Worm (Caenorhabditis elegans) whole organism, late embryonic: ENCODE results near the gene R08C7.12.

Experiments
- C38D4.7 ChIP-seq: fragments of 200-800 bp; sonication (Bioruptor generic); optimal IDR thresholded peaks from 2 replicates; lab custom pipeline; 2018; ENCODE audit warnings: mild to moderate bottlenecking, missing genetic modification characterization, moderate library complexity, missing compliant biosample characterization
- F13H6.1 ChIP-seq: sonication (generic microtip); optimal IDR thresholded peaks from 2 replicates; lab custom pipeline; 2016; ENCODE audit warnings: missing genetic modification characterization, missing compliant biosample characterization
- K02D7.2 ChIP-seq: sonication (generic microtip); optimal IDR thresholded peaks from 2 replicates; lab custom pipeline; 2017; ENCODE audit warnings: mild to moderate bottlenecking, missing genetic modification characterization, missing compliant biosample characterization
- K09A11.1 ChIP-seq: sonication (generic microtip); optimal IDR thresholded peaks from 2 replicates; lab custom pipeline; 2017; ENCODE audit warnings: antibody characterized with exemption, mild to moderate bottlenecking, missing genetic modification characterization, missing compliant biosample characterization; ENCODE audit not compliant: insufficient read depth
- T23F11.4 ChIP-seq: fragments of 200-800 bp; sonication (Bioruptor generic); optimal IDR thresholded peaks from 2 replicates; lab custom pipeline; 2018; ENCODE audit warnings: mild to moderate bottlenecking, missing genetic modification characterization, missing compliant biosample characterization
- ahr-1 ChIP-seq: sonication (generic microtip); optimal IDR thresholded peaks from 2 replicates; lab custom pipeline; 2016; ENCODE audit warnings: missing genetic modification characterization, missing compliant biosample characterization
- ama-1 ChIP-seq: fragments of 150-350 bp; optimal IDR thresholded peaks from 2 replicates; lab custom pipeline; 2014
- ceh-18 ChIP-seq: sonication (generic microtip); optimal IDR thresholded peaks from 2 replicates; lab custom pipeline; 2016; ENCODE audit warnings: missing genetic modification characterization, missing compliant biosample characterization
- ceh-19 ChIP-seq: fragments of 200-800 bp; sonication (Bioruptor generic); optimal IDR thresholded peaks from 2 replicates; lab custom pipeline; 2018; ENCODE audit warnings: mild to moderate bottlenecking, missing genetic modification characterization, missing compliant biosample characterization
- ceh-22 ChIP-seq: sonication (generic microtip); optimal IDR thresholded peaks from 2 replicates; lab custom pipeline; 2017; ENCODE audit warnings: missing biosample characterization, missing genetic modification characterization
- ceh-24 ChIP-seq: sonication (generic microtip); optimal IDR thresholded peaks from 2 replicates; lab custom pipeline; 2016; ENCODE audit warnings: mild to moderate bottlenecking, missing genetic modification characterization, missing compliant biosample characterization
- ceh-30 ChIP-seq: fragments of 150-350 bp; optimal IDR thresholded peaks from 2 replicates; lab custom pipeline; 2014; ENCODE audit warnings: missing biosample characterization, missing genetic modification characterization
- ceh-31 ChIP-seq: sonication (generic microtip); optimal IDR thresholded peaks from 2 replicates; lab custom pipeline; 2016; ENCODE audit warnings: missing genetic modification characterization, missing compliant biosample characterization
- ceh-34 ChIP-seq: sonication (generic microtip); optimal IDR thresholded peaks from 2 replicates; lab custom pipeline; 2016; ENCODE audit warnings: mild to moderate bottlenecking, missing genetic modification characterization, missing compliant biosample characterization
- ceh-45 ChIP-seq: fragments of 200-800 bp; sonication (Bioruptor generic); IDR thresholded peaks from 2 replicates; pipeline ENCODE4 v1.3.6; 2022; ENCODE audit warnings: missing genetic modification reagents, missing genetic modification characterization, missing compliant biosample characterization
- ceh-9 ChIP-seq: sonication (generic microtip); optimal IDR thresholded peaks from 2 replicates; lab custom pipeline; 2016; ENCODE audit warnings: mild to moderate bottlenecking, missing genetic modification characterization, inconsistent platforms, missing compliant biosample characterization
- che-1 ChIP-seq: sonication (generic microtip); optimal IDR thresholded peaks from 2 replicates; lab custom pipeline; 2016; ENCODE audit warnings: mild to moderate bottlenecking, missing genetic modification characterization, missing compliant biosample characterization
- dmd-4 ChIP-seq: sonication (generic microtip); optimal IDR thresholded peaks from 2 replicates; lab custom pipeline; 2016; ENCODE audit warnings: borderline replicate concordance, missing genetic modification characterization, missing compliant biosample characterization
- elt-4 ChIP-seq: sonication (generic microtip); optimal IDR thresholded peaks from 2 replicates; lab custom pipeline; 2016; ENCODE audit warnings: missing genetic modification characterization, missing compliant biosample characterization
- fax-1 ChIP-seq: sonication (generic microtip); optimal IDR thresholded peaks from 2 replicates; lab custom pipeline; 2016; ENCODE audit warnings: missing genotype, missing genetic modification characterization, missing compliant biosample characterization
- fkh-10 ChIP-seq: fragments of 150-350 bp; optimal IDR thresholded peaks from 2 replicates; lab custom pipeline; 2014; ENCODE audit warnings: missing biosample characterization, missing genetic modification reagents, missing genetic modification characterization
- gmeb-2 ChIP-seq: sonication (generic microtip); optimal IDR thresholded peaks from 2 replicates; lab custom pipeline; 2016; ENCODE audit warnings: missing genetic modification characterization, inconsistent platforms, missing compliant biosample characterization
- hlh-13 ChIP-seq: fragments of 200-800 bp; sonication (Bioruptor generic); optimal IDR thresholded peaks from 2 replicates; lab custom pipeline; 2018; ENCODE audit warnings: mild to moderate bottlenecking, missing genetic modification characterization, missing compliant biosample characterization
- hlh-15 ChIP-seq: sonication (generic microtip); optimal IDR thresholded peaks from 2 replicates; lab custom pipeline; 2016; ENCODE audit warnings: missing genetic modification characterization, missing compliant biosample characterization
- hlh-30 ChIP-seq: sonication (generic microtip); optimal IDR thresholded peaks from 2 replicates; lab custom pipeline; 2017; ENCODE audit warnings: antibody characterized with exemption, missing genetic modification characterization, missing compliant biosample characterization; ENCODE audit not compliant: insufficient read depth
- hlh-6 ChIP-seq: sonication (generic microtip); optimal IDR thresholded peaks from 2 replicates; lab custom pipeline; 2016; ENCODE audit warnings: missing genotype, missing genetic modification characterization, missing compliant biosample characterization
- hlh-8 ChIP-seq: sonication (generic microtip); optimal IDR thresholded peaks from 2 replicates; lab custom pipeline; 2016; ENCODE audit warnings: missing genotype, missing genetic modification characterization, missing compliant biosample characterization
- lin-11 ChIP-seq: fragments of 200-800 bp; sonication (Bioruptor generic); optimal IDR thresholded peaks from 2 replicates; lab custom pipeline; 2018; ENCODE audit warnings: mild to moderate bottlenecking, missing genetic modification characterization, missing compliant biosample characterization
- madf-2 ChIP-seq: sonication (generic microtip); optimal IDR thresholded peaks from 2 replicates; lab custom pipeline; 2017; ENCODE audit warnings: missing genetic modification characterization, missing compliant biosample characterization
- mec-3 ChIP-seq: sonication (generic microtip); optimal IDR thresholded peaks from 2 replicates; lab custom pipeline; 2016; ENCODE audit warnings: borderline replicate concordance, missing genetic modification characterization, missing compliant biosample characterization
- nfya-1 ChIP-seq: sonication (generic microtip); optimal IDR thresholded peaks from 2 replicates; lab custom pipeline; 2017; ENCODE audit warnings: missing genetic modification characterization, mild to moderate bottlenecking, missing compliant biosample characterization, antibody characterized with exemption, moderate library complexity
- nhr-11 ChIP-seq: fragments of 150-350 bp; optimal IDR thresholded peaks from 2 replicates; lab custom pipeline; 2014; ENCODE audit warnings: missing biosample characterization, missing genetic modification characterization
- nhr-232 ChIP-seq: sonication (generic microtip); optimal IDR thresholded peaks from 2 replicates; lab custom pipeline; 2016; ENCODE audit warnings: missing genetic modification characterization, missing compliant biosample characterization
- npax-4 ChIP-seq: sonication (generic microtip); optimal IDR thresholded peaks from 2 replicates; lab custom pipeline; 2016; ENCODE audit warnings: missing genetic modification characterization, missing compliant biosample characterization
- odd-2 ChIP-seq: sonication (generic microtip); optimal IDR thresholded peaks from 2 replicates; lab custom pipeline; 2017; ENCODE audit warnings: antibody characterized with exemption, mild to moderate bottlenecking, missing genetic modification characterization, missing compliant biosample characterization
- pag-3 ChIP-seq: sonication (generic microtip); optimal IDR thresholded peaks from 2 replicates; lab custom pipeline; 2016; ENCODE audit warnings: missing compliant biosample characterization, missing genetic modification characterization, borderline replicate concordance
- pax-1 ChIP-seq: fragments of 150-350 bp; optimal IDR thresholded peaks from 2 replicates; lab custom pipeline; 2014; ENCODE audit warnings: missing biosample characterization, missing genetic modification characterization
- pha-2 ChIP-seq: sonication (generic microtip); optimal IDR thresholded peaks from 2 replicates; lab custom pipeline; 2017; ENCODE audit warnings: mild to moderate bottlenecking, missing genetic modification characterization, missing compliant biosample characterization
- pha-4 ChIP-seq: fragments of 150-350 bp; optimal IDR thresholded peaks from 2 replicates; lab custom pipeline; 2018; ENCODE audit warnings: missing biosample characterization, missing genetic modification reagents, missing genetic modification characterization
- pqm-1 ChIP-seq: sonication (generic microtip); optimal IDR thresholded peaks from 2 replicates; lab custom pipeline; 2016; ENCODE audit warnings: missing genetic modification characterization, missing compliant biosample characterization
- pros-1 ChIP-seq: fragments of 150-350 bp; optimal IDR thresholded peaks from 2 replicates; lab custom pipeline; 2014; ENCODE audit warnings: missing biosample characterization, missing genetic modification reagents, missing genetic modification characterization
- sox-2 ChIP-seq: fragments of 200-800 bp; sonication (Bioruptor generic); IDR thresholded peaks from 2 replicates; pipeline ENCODE4 v1.3.6; 2022; ENCODE audit warnings: missing genetic modification reagents, missing genetic modification characterization, missing compliant biosample characterization
- syd-9 ChIP-seq: sonication (generic microtip); optimal IDR thresholded peaks from 2 replicates; lab custom pipeline; 2016; ENCODE audit warnings: mild to moderate bottlenecking, missing genetic modification characterization, moderate library complexity, missing compliant biosample characterization
- tbx-2 ChIP-seq: sonication (generic microtip); optimal IDR thresholded peaks from 2 replicates; lab custom pipeline; 2016; ENCODE audit warnings: missing genetic modification characterization, missing compliant biosample characterization
- tbx-7 ChIP-seq: sonication (generic microtip); optimal IDR thresholded peaks from 2 replicates; lab custom pipeline; 2016; ENCODE audit warnings: missing genotype, missing genetic modification characterization, missing compliant biosample characterization
- ttx-3 ChIP-seq: sonication (generic microtip); optimal IDR thresholded peaks from 2 replicates; lab custom pipeline; 2016; ENCODE audit warnings: missing genetic modification reagents, missing genetic modification characterization, missing compliant biosample characterization
- unc-42 ChIP-seq: sonication (generic microtip); optimal IDR thresholded peaks from 2 replicates; lab custom pipeline; 2016; ENCODE audit warnings: missing genotype, missing genetic modification characterization, missing compliant biosample characterization
- unc-55 ChIP-seq: sonication (generic microtip); optimal IDR thresholded peaks from 2 replicates; lab custom pipeline; 2017; ENCODE audit warnings: missing biosample characterization, missing genetic modification reagents, missing genetic modification characterization
- unc-86 ChIP-seq: sonication (generic microtip); optimal IDR thresholded peaks from 2 replicates; lab custom pipeline; 2016; ENCODE audit warnings: missing genetic modification characterization, missing compliant biosample characterization
- zip-5 ChIP-seq: sonication (generic microtip); optimal IDR thresholded peaks from 2 replicates; lab custom pipeline; 2016; ENCODE audit warnings: missing genetic modification characterization, missing compliant biosample characterization
- ztf-16 ChIP-seq: sonication (generic microtip); optimal IDR thresholded peaks from 2 replicates; lab custom pipeline; 2017; ENCODE audit warnings: missing genetic modification characterization, missing compliant biosample characterization

R08C7.12 gene

DNA sequence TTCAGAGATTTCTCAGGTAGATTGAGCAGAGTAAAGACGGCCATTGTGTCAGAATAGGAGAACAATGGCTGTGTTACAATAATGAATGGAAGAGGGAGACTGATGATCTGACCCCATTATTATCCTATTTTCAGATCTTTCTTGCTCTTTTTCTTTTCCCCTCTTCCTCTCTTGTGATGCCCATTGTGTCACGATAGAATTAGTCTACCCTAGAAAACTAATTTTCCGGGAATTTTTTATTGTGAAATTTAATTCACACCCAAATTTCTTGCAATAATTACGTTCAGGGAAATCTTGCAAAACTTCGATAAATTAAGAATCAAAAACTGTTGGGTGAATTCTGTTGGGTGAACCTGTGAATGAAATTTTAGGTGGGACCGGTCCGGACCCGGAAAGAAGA is 8.5 kb upstream of the R08C7.12 start, which contains the start of gene fbxb-75:
Gene fbxb-75 (minus strand): TSS at position 101 of the 400 bp plus-strand sequence.
- TF ChIP-seq gmeb-2 (tag; lab: Kevin White, UChicago) (no peak), hlh-6 (no peak), ceh-34 (tag; lab: Kevin White, UChicago) (no peak), che-1 (tag; lab: Kevin White, UChicago) (no peak)

DNA sequence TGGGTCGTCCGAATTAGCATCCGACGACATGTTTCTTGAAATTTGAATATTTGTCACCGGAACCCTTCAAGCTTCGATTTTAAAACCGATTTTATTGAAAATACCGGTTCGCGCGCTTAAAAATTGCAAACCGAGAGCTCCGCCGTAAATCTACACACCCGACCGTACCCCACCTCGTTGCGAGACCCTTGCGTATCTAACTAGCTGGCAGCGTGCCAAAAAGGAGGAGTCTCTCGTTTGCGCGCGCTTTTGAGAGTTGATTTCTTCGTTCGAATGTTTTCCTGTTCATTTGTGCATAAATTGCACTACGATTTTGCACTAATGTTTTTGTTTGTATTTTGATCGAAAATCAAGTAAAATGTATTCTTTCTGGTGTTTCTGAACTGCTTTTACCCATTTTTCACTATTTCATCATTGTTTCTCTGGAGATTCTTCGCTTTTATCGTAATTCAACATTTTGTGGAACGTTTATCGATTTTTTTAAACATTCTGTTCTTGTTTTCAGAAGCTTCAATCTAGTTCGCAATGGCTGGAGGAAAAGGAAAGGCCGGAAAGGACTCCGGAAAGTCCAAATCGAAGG is 3.7 kb upstream of the R08C7.12 start, which contains the start of the genes wapl-1 and htz-1:
Gene wapl-1 (minus strand): TSS at position 30 of the 580 bp plus-strand sequence.
Gene htz-1 (plus strand): TSS at position 506 of the 580 bp plus-strand sequence.
- TF ChIP-seq npax-4 (no peak), T23F11.4 (GFP tag; lab: Kevin White, UChicago) (no peak), pha-2 (tag; lab: Kevin White, UChicago) (no peak), syd-9 (tag; lab: Kevin White, UChicago) (peak; percentile 15), lin-11 (no peak), zip-5 (tag; lab: Kevin White, UChicago) (no peak), C38D4.7 (GFP tag; lab: Kevin White, UChicago) (no peak), ceh-45 (GFP tag; lab: Robert Waterston, UW) (no peak), hlh-8 (peak; percentile 10), hlh-30 (tag; lab: Kevin White, UChicago) (no peak), unc-42 (tag; lab: Kevin White, UChicago) (peak; percentile 64), che-1 (tag; lab: Kevin White, UChicago) (no peak), gmeb-2 (tag; lab: Kevin White, UChicago) (no peak), pag-3 (tag; lab: Kevin White, UChicago) (no peak), elt-4 (tag; lab: Kevin White, UChicago) (no peak), ceh-19 (no peak), ttx-3 (tag; lab: Kevin White, UChicago) (no peak), unc-55 (GFP tag; lab: Kevin White, UChicago) (peak; percentile 69), hlh-15 (tag; lab: Kevin White, UChicago) (no peak), unc-86 (tag; lab: Kevin White, UChicago) (peak; percentile 9), ceh-18 (tag; lab: Kevin White, UChicago) (peak; percentile 74), hlh-13 (no peak), ceh-9 (tag; lab: Kevin White, UChicago) (no peak), madf-2 (tag; lab: Kevin White, UChicago) (peak; percentile 48), tbx-7 (no peak), sox-2 (GFP tag; lab: Robert Waterston, UW) (no peak), ama-1 (lab: Kevin White, UChicago) (no peak), nfya-1 (peak; percentile 95), fkh-10 (GFP tag; lab: Kevin White, UChicago) (no peak), odd-2 (no peak), pha-4 (tag; lab: Kevin White, UChicago) (no peak), tbx-2 (tag; lab: Kevin White, UChicago) (peak; percentile 71), ahr-1 (tag; lab: Kevin White, UChicago) (no peak), pqm-1 (tag; lab: Kevin White, UChicago) (no peak), F13H6.1 (tag; lab: Kevin White, UChicago) (no peak), pax-1 (tag; lab: Kevin White, UChicago) (peak; percentile 61), nhr-11 (tag; lab: Kevin White, UChicago) (no peak), dmd-4 (tag; lab: Kevin White, UChicago) (no peak), pros-1 (tag; lab: Kevin White, UChicago) (no peak), ceh-31 (peak; percentile 67), ceh-22 (peak; percentile 14), K02D7.2 (tag; lab: Kevin White, UChicago) (no peak), nhr-232 (tag; lab: Kevin White, UChicago) (no peak), fax-1 (tag; lab: Kevin White, UChicago) (peak; percentile 24), mec-3 (tag; lab: Kevin White, UChicago) (no peak), ceh-30 (tag; lab: Kevin White, UChicago) (no peak), K09A11.1 (peak; percentile 11), ztf-16 (tag; lab: Kevin White, UChicago) (peak; percentile 19), ceh-24 (tag; lab: Kevin White, UChicago) (no peak)
